Fruit fly (Drosophila melanogaster) whole organism, embryonic: ENCODE measurements around the gene Rab3-GAP.

ENCODE experiments used
- ATbp ChIP-seq: fragments of 200-800 bp; sonication (Bioruptor generic); optimal IDR thresholded peaks from 2 replicates; lab custom pipeline; 2017; ENCODE audit warnings: missing biosample characterization, mild to moderate bottlenecking, missing genetic modification characterization, missing genetic modification reagents
- Bdp1 ChIP-seq: fragments of 200-800 bp; sonication (Bioruptor generic); optimal IDR thresholded peaks from 3 replicates; lab custom pipeline; 2016; ENCODE audit warnings: missing biosample characterization, missing genetic modification characterization
- Bgb ChIP-seq: fragments of 200-800 bp; sonication (Bioruptor generic); IDR thresholded peaks from 2 replicates; pipeline ENCODE4 v1.3.6; 2022; ENCODE audit warnings: missing biosample characterization, missing genetic modification characterization; ENCODE audit not compliant: partially characterized antibody
- CG10209 ChIP-seq: fragments of 200-800 bp; sonication (Bioruptor generic); optimal IDR thresholded peaks from 3 replicates; lab custom pipeline; 2017; ENCODE audit warnings: missing biosample characterization, mild to moderate bottlenecking, missing genetic modification characterization, missing genetic modification reagents
- CG10274 ChIP-seq: fragments of 200-800 bp; sonication (Bioruptor generic); optimal IDR thresholded peaks from 3 replicates; lab custom pipeline; 2017; ENCODE audit warnings: missing biosample characterization, mild to moderate bottlenecking, missing genetic modification characterization
- CG10543 ChIP-seq: fragments of 200-800 bp; sonication (Bioruptor generic); optimal IDR thresholded peaks from 3 replicates; lab custom pipeline; 2017; ENCODE audit warnings: missing biosample characterization, mild to moderate bottlenecking, missing genetic modification characterization, moderate library complexity
- CG11398 ChIP-seq: fragments of 200-800 bp; sonication (Bioruptor generic); optimal IDR thresholded peaks from 2 replicates; lab custom pipeline; 2016; ENCODE audit warnings: missing biosample characterization, missing genetic modification characterization
- CG11456 ChIP-seq: fragments of 200-800 bp; sonication (Bioruptor generic); IDR thresholded peaks from 3 replicates; pipeline ENCODE4 v1.3.6; 2022; ENCODE audit warnings: missing biosample characterization, missing genetic modification characterization
- CG12219 ChIP-seq: fragments of 200-800 bp; sonication (Bioruptor generic); optimal IDR thresholded peaks from 3 replicates; lab custom pipeline; 2018; ENCODE audit warnings: missing biosample characterization, mild to moderate bottlenecking, missing genetic modification characterization
- CG12769 ChIP-seq: fragments of 200-800 bp; sonication (Bioruptor generic); optimal IDR thresholded peaks from 2 replicates; lab custom pipeline; 2019; ENCODE audit warnings: missing biosample characterization, mild to moderate bottlenecking, missing genetic modification characterization, moderate library complexity
- CG13424 ChIP-seq: fragments of 200-800 bp; sonication (Bioruptor generic); optimal IDR thresholded peaks from 2 replicates; lab custom pipeline; 2019; ENCODE audit warnings: missing biosample characterization, mild to moderate bottlenecking, missing genetic modification characterization, moderate library complexity
- CG15269 ChIP-seq: fragments of 200-800 bp; sonication (Bioruptor generic); optimal IDR thresholded peaks from 2 replicates; lab custom pipeline; 2018; ENCODE audit warnings: missing biosample characterization, mild to moderate bottlenecking, missing genetic modification characterization, moderate library complexity
- CG15514 ChIP-seq: fragments of 200-800 bp; sonication (Bioruptor generic); optimal IDR thresholded peaks from 3 replicates; lab custom pipeline; 2017; ENCODE audit warnings: missing biosample characterization, missing genetic modification characterization, mild to moderate bottlenecking, moderate library complexity, missing genetic modification reagents
- CG1603 ChIP-seq: fragments of 200-800 bp; sonication (Bioruptor generic); optimal IDR thresholded peaks from 2 replicates; lab custom pipeline; 2019; ENCODE audit warnings: missing biosample characterization, mild to moderate bottlenecking, missing genetic modification characterization, moderate library complexity
- CG2120 ChIP-seq: fragments of 200-800 bp; sonication (Bioruptor generic); optimal IDR thresholded peaks from 3 replicates; lab custom pipeline; 2016; ENCODE audit warnings: missing biosample characterization, missing genetic modification characterization
- CG2199 ChIP-seq: fragments of 200-800 bp; sonication (Bioruptor generic); IDR thresholded peaks from 3 replicates; pipeline ENCODE4 v1.3.6; 2022; ENCODE audit warnings: missing biosample characterization, missing genetic modification characterization
- CG2678 ChIP-seq: fragments of 200-800 bp; sonication (Bioruptor generic); optimal IDR thresholded peaks from 3 replicates; lab custom pipeline; 2019; ENCODE audit warnings: missing biosample characterization, mild to moderate bottlenecking, missing genetic modification characterization, moderate library complexity
- CG31224 ChIP-seq: fragments of 200-800 bp; sonication (Bioruptor generic); IDR thresholded peaks from 2 replicates; pipeline ENCODE4 v1.3.6; 2022; ENCODE audit warnings: missing biosample characterization, missing genetic modification characterization
- CG3163 ChIP-seq: fragments of 200-800 bp; sonication (Bioruptor generic); optimal IDR thresholded peaks from 3 replicates; lab custom pipeline; 2016; ENCODE audit warnings: missing biosample characterization, missing genetic modification characterization
- CG32772 ChIP-seq: fragments of 200-800 bp; sonication (Bioruptor generic); IDR thresholded peaks from 2 replicates; pipeline ENCODE4 v1.3.6; 2022; ENCODE audit warnings: missing biosample characterization, missing genetic modification characterization
- CG7928 ChIP-seq: fragments of 200-800 bp; sonication (Bioruptor generic); optimal IDR thresholded peaks from 2 replicates; lab custom pipeline; 2017; ENCODE audit warnings: missing biosample characterization, mild to moderate bottlenecking, missing genetic modification characterization
- CG9727 ChIP-seq: fragments of 200-800 bp; sonication (Bioruptor generic); optimal IDR thresholded peaks from 3 replicates; lab custom pipeline; 2017; ENCODE audit warnings: missing biosample characterization, mild to moderate bottlenecking, missing genetic modification characterization
- CG9932 ChIP-seq: fragments of 200-800 bp; sonication (Bioruptor generic); IDR thresholded peaks from 2 replicates; pipeline ENCODE4 v1.3.6; 2022; ENCODE audit warnings: missing biosample characterization, missing genetic modification characterization
- Dll ChIP-seq: fragments of 200-800 bp; sonication (Bioruptor generic); IDR thresholded peaks from 4 replicates; pipeline ENCODE4 v1.3.6; 2022; ENCODE audit warnings: missing biosample characterization, missing genetic modification characterization; ENCODE audit not compliant: partially characterized antibody
- E2f1 ChIP-seq: fragments of 200-800 bp; sonication (Bioruptor generic); IDR thresholded peaks from 2 replicates; pipeline ENCODE4 v1.3.6; 2022; ENCODE audit warnings: missing biosample characterization, missing genetic modification characterization
- E2f2 ChIP-seq: fragments of 200-800 bp; sonication (Bioruptor generic); IDR thresholded peaks from 2 replicates; pipeline ENCODE4 v1.3.6; 2022; ENCODE audit warnings: missing biosample characterization, missing genetic modification characterization
- Ets65A ChIP-seq: fragments of 200-800 bp; sonication (Bioruptor generic); peaks from one replicate; lab custom pipeline; 2016; ENCODE audit warnings: missing biosample characterization, missing genetic modification characterization
- HLH3B ChIP-seq: fragments of 200-800 bp; sonication (Bioruptor generic); IDR thresholded peaks from 2 replicates; pipeline ENCODE4 v1.3.6; 2022; ENCODE audit warnings: missing biosample characterization, missing genetic modification characterization
- Nf-YC ChIP-seq: fragments of 200-800 bp; optimal IDR thresholded peaks from 3 replicates; lab custom pipeline; 2019; ENCODE audit warnings: missing biosample characterization, mild to moderate bottlenecking, missing genetic modification characterization, moderate library complexity
- PHDP ChIP-seq: fragments of 200-800 bp; sonication (Bioruptor generic); optimal IDR thresholded peaks from 3 replicates; lab custom pipeline; 2018; ENCODE audit warnings: missing biosample characterization, mild to moderate bottlenecking, missing genetic modification characterization, moderate library complexity
- Rfx ChIP-seq: fragments of 200-800 bp; sonication (Bioruptor generic); IDR thresholded peaks from 2 replicates; pipeline ENCODE4 v1.3.6; 2022; ENCODE audit warnings: missing biosample characterization, missing genetic modification characterization
- Sox102F ChIP-seq: fragments of 200-800 bp; sonication (Bioruptor generic); optimal IDR thresholded peaks from 2 replicates; lab custom pipeline; 2018; ENCODE audit warnings: missing biosample characterization, mild to moderate bottlenecking, missing genetic modification characterization, moderate library complexity
- abd-A ChIP-seq: fragments of 200-800 bp; sonication (Bioruptor generic); optimal IDR thresholded peaks from 3 replicates; lab custom pipeline; 2019; ENCODE audit warnings: missing biosample characterization, mild to moderate bottlenecking, missing genetic modification characterization, moderate library complexity
- bsh ChIP-seq, 2 experiments: fragments of 200-800 bp; sonication (Bioruptor generic); optimal IDR thresholded peaks; 2 replicates each; lab custom pipeline; 2017 to 2018; ENCODE audit warnings: mild to moderate bottlenecking in 2 of 2, missing biosample characterization in 2 of 2, missing genetic modification characterization in 2 of 2, moderate library complexity in 1 of 2
- chm ChIP-seq: fragments of 200-800 bp; sonication (Bioruptor generic); IDR thresholded peaks from 2 replicates; pipeline ENCODE4 v1.3.6; 2022; ENCODE audit warnings: missing biosample characterization, missing genetic modification characterization
- gsb ChIP-seq: fragments of 200-800 bp; sonication (Bioruptor generic); IDR thresholded peaks from 2 replicates; pipeline ENCODE4 v1.3.6; 2022; ENCODE audit warnings: missing biosample characterization, missing genetic modification characterization
- ind ChIP-seq: fragments of 200-800 bp; sonication (Bioruptor generic); optimal IDR thresholded peaks from 3 replicates; lab custom pipeline; 2016; ENCODE audit warnings: missing biosample characterization, missing genetic modification characterization
- kah ChIP-seq: fragments of 200-800 bp; sonication (Bioruptor generic); optimal IDR thresholded peaks from 2 replicates; lab custom pipeline; 2018; ENCODE audit warnings: missing biosample characterization, mild to moderate bottlenecking, missing genetic modification characterization
- lab ChIP-seq: fragments of 200-800 bp; sonication (Bioruptor generic); optimal IDR thresholded peaks from 3 replicates; lab custom pipeline; 2017; ENCODE audit warnings: missing biosample characterization, missing genetic modification characterization, mild to moderate bottlenecking, moderate library complexity, missing genetic modification reagents
- lov ChIP-seq, 2 experiments: fragments of 200-800 bp in 1 of 2; fragments of >200 bp in 1 of 2; sonication (Bioruptor generic) in 1 of 2; IDR thresholded peaks in 1 of 2; optimal IDR thresholded peaks in 1 of 2; 2 replicates in 1 of 2; 3 replicates in 1 of 2; pipeline versions ENCODE4 v1.3.6 to Lab custom; 2017 to 2022; ENCODE audit warnings: missing biosample characterization in 1 of 2, missing genetic modification characterization in 1 of 2
- mirr ChIP-seq: fragments of 200-800 bp; sonication (Bioruptor generic); optimal IDR thresholded peaks from 3 replicates; lab custom pipeline; 2018; ENCODE audit warnings: missing biosample characterization, mild to moderate bottlenecking, missing genetic modification characterization
- nom ChIP-seq: fragments of 200-800 bp; sonication (Bioruptor generic); optimal IDR thresholded peaks from 2 replicates; lab custom pipeline; 2017; ENCODE audit warnings: missing biosample characterization, missing genetic modification characterization, mild to moderate bottlenecking, moderate library complexity, missing genetic modification reagents
- ro ChIP-seq: fragments of 200-800 bp; sonication (Bioruptor generic); IDR thresholded peaks from 2 replicates; pipeline ENCODE4 v1.3.6; 2022; ENCODE audit warnings: missing biosample characterization, missing genetic modification characterization
- row ChIP-seq: fragments of 200-800 bp; sonication (Bioruptor generic); IDR thresholded peaks from 3 replicates; pipeline ENCODE4 v1.3.6; 2022; ENCODE audit warnings: missing biosample characterization, missing genetic modification characterization
- sd ChIP-seq: fragments of 200-800 bp; sonication (Bioruptor generic); optimal IDR thresholded peaks from 3 replicates; lab custom pipeline; 2018; ENCODE audit warnings: missing biosample characterization, mild to moderate bottlenecking, missing genetic modification characterization, moderate library complexity
- tap ChIP-seq: fragments of 200-800 bp; optimal IDR thresholded peaks from 3 replicates; lab custom pipeline; 2019; ENCODE audit warnings: missing biosample characterization, mild to moderate bottlenecking, missing genetic modification characterization, moderate library complexity
- unpg ChIP-seq: fragments of 200-800 bp; sonication (Bioruptor generic); optimal IDR thresholded peaks from 3 replicates; lab custom pipeline; 2018; ENCODE audit warnings: missing biosample characterization, mild to moderate bottlenecking, missing genetic modification characterization, moderate library complexity
- vvl ChIP-seq: fragments of 200-800 bp; sonication (Bioruptor generic); IDR thresholded peaks from 2 replicates; pipeline ENCODE4 v1.3.6; 2022; ENCODE audit warnings: missing biosample characterization, missing genetic modification characterization

Gene Rab3-GAP

dm6 chr2L:12025505-12025904, 37.5 kb downstream of the Rab3-GAP start (continued):
- peak; percentile 5 for TF ChIP-seq Nf-YC
- TF ChIP-seq ATbp (GFP tag; lab: Kevin White, UChicago): peak; percentile 8
- TF ChIP-seq CG9932: peak; percentile 33; the same call in 1 of the 2 replicates
- TF ChIP-seq HLH3B (GFP tag; lab: Robert Waterston, UW): no peak
- TF ChIP-seq PHDP (tag; lab: Kevin White, UChicago): peak; percentile 4
- TF ChIP-seq E2f2 (GFP tag; lab: Robert Waterston, UW): peak; percentile 11; the same call in 1 of the 2 replicates
- TF ChIP-seq CG3163: no peak
- TF ChIP-seq CG10274 (GFP tag; lab: Kevin White, UChicago): peak; percentile 98
- TF ChIP-seq tap (tag; lab: Kevin White, UChicago): peak; percentile 3
- peak; percentile 7 for TF ChIP-seq CG2120
- no peak for TF ChIP-seq Bdp1 (GFP tag; lab: Kevin White, UChicago)
- TF ChIP-seq kah (GFP tag; lab: Kevin White, UChicago): peak; percentile 64
- TF ChIP-seq row (GFP tag; lab: Robert Waterston, UW): peak; percentile 45; the same call in 1 of the 3 replicates
- TF ChIP-seq CG1603 (tag; lab: Kevin White, UChicago): peak; percentile 17
- peak; percentile 51 for TF ChIP-seq lab (GFP tag; lab: Kevin White, UChicago)
- peak; percentile 70 for TF ChIP-seq Ets65A (GFP tag; lab: Kevin White, UChicago)
- no peak for TF ChIP-seq CG9727 (GFP tag; lab: Kevin White, UChicago)
- no peak for TF ChIP-seq lov (optimal IDR thresholded peaks at IDR 0.05; lab: Kevin White, UChicago)
- 0 out of 3 replicates have a peak, but pooled peaks have one; percentile 45 for TF ChIP-seq lov (GFP tag; IDR thresholded peaks at IDR 0.05; lab: Robert Waterston, UW)
- TF ChIP-seq abd-A: peak; percentile 50
- peak; percentile 52; the same call in 1 of the 2 replicates for TF ChIP-seq Rfx (GFP tag; lab: Robert Waterston, UW)
- TF ChIP-seq Dll (GFP tag; lab: Robert Waterston, UW): no peak
- TF ChIP-seq CG2199 (GFP tag; lab: Robert Waterston, UW): 0 out of 3 replicates have a peak, but pooled peaks have one; percentile 55
- peak; percentile 15 for TF ChIP-seq CG13424 (tag; lab: Kevin White, UChicago)
- 0 out of 2 replicates have a peak, but pooled peaks have one; percentile 39 for TF ChIP-seq gsb
- TF ChIP-seq CG31224: 0 out of 2 replicates have a peak, but pooled peaks have one; percentile 10
- TF ChIP-seq CG2678 (tag; lab: Kevin White, UChicago): peak; percentile 19
- TF ChIP-seq CG10209 (GFP tag; lab: Kevin White, UChicago): peak; percentile 13
- TF ChIP-seq ind (GFP tag; lab: Kevin White, UChicago): peak; percentile 0
- TF ChIP-seq unpg (GFP tag; lab: Kevin White, UChicago): peak; percentile 8
- peak; percentile 46 for TF ChIP-seq nom (GFP tag; lab: Kevin White, UChicago)
- peak; percentile 7 for TF ChIP-seq Sox102F
- TF ChIP-seq CG10543: peak; percentile 44
- peak; percentile 83 for TF ChIP-seq CG12769
- peak; percentile 32 for TF ChIP-seq CG15269 (tag; lab: Kevin White, UChicago)
- peak; percentile 3 for TF ChIP-seq CG12219 (GFP tag; lab: Kevin White, UChicago)
- TF ChIP-seq CG15514: peak; percentile 15
- peak; percentile 4 for TF ChIP-seq sd (tag; lab: Kevin White, UChicago)
- TF ChIP-seq E2f1 (GFP tag; lab: Robert Waterston, UW): 0 out of 2 replicates have a peak, but pooled peaks have one; percentile 9
- TF ChIP-seq vvl: peak; percentile 10; the same call in 1 of the 2 replicates
- TF ChIP-seq Bgb (GFP tag; lab: Robert Waterston, UW): 0 out of 2 replicates have a peak, but pooled peaks have one; percentile 16
- 0 out of 3 replicates have a peak, but pooled peaks have one; percentile 24 for TF ChIP-seq CG11456 (GFP tag; lab: Robert Waterston, UW)
- TF ChIP-seq CG11398: no peak
- no peak for TF ChIP-seq CG7928 (GFP tag; lab: Kevin White, UChicago)
- peak; percentile 33; the same call in 1 of the 2 replicates for TF ChIP-seq chm (GFP tag; lab: Robert Waterston, UW)
- no peak for TF ChIP-seq ro (GFP tag; lab: Robert Waterston, UW)
- no peak for TF ChIP-seq CG32772
- TF ChIP-seq bsh (GFP tag; optimal IDR thresholded peaks at IDR 0.05; lab: Kevin White, UChicago): peak in 1 of 2 experiments; percentile 26
- TF ChIP-seq mirr: peak; percentile 10
